Worm (Caenorhabditis elegans) whole organism, mixed stage, embryonic: ENCODE measurements around the gene akap-1.

Experiments
- M03D4.4 ChIP-seq: sonication (generic microtip); optimal IDR thresholded peaks from 2 replicates; lab custom pipeline; 2017; ENCODE audit warnings: mild to moderate bottlenecking, missing genetic modification characterization, missing compliant biosample characterization
- bed-3 ChIP-seq: fragments of 200-800 bp; sonication (Bioruptor generic); optimal IDR thresholded peaks from 3 replicates; lab custom pipeline; 2018; ENCODE audit warnings: mild to moderate bottlenecking, missing genetic modification characterization, moderate library complexity, missing compliant biosample characterization
- ceh-39 ChIP-seq: fragments of 150-350 bp; optimal IDR thresholded peaks from 2 replicates; lab custom pipeline; 2014; ENCODE audit warnings: missing biosample characterization, missing genetic modification characterization
- ceh-43 ChIP-seq: fragments of 200-800 bp; sonication (Bioruptor generic); optimal IDR thresholded peaks from 2 replicates; lab custom pipeline; 2018; ENCODE audit warnings: mild to moderate bottlenecking, missing genetic modification characterization, moderate library complexity, missing compliant biosample characterization
- ceh-83 ChIP-seq: fragments of 200-800 bp; sonication (Bioruptor generic); optimal IDR thresholded peaks from 2 replicates; lab custom pipeline; 2018; ENCODE audit warnings: mild to moderate bottlenecking, missing genetic modification characterization, missing compliant biosample characterization
- ces-1 ChIP-seq: fragments of 150-350 bp; optimal IDR thresholded peaks from 2 replicates; lab custom pipeline; 2014; ENCODE audit warnings: missing biosample characterization, missing genetic modification reagents, missing genetic modification characterization
- cnd-1 ChIP-seq: fragments of 200-800 bp; sonication (Bioruptor generic); optimal IDR thresholded peaks from 2 replicates; lab custom pipeline; 2018; ENCODE audit warnings: mild to moderate bottlenecking, missing genetic modification characterization, missing compliant biosample characterization
- drap-1 ChIP-seq: fragments of 200-800 bp; sonication (Bioruptor generic); optimal IDR thresholded peaks from 3 replicates; lab custom pipeline; 2018; ENCODE audit warnings: mild to moderate bottlenecking, missing genetic modification characterization, missing compliant biosample characterization
- elt-1 ChIP-seq: sonication (generic microtip); optimal IDR thresholded peaks from 2 replicates; lab custom pipeline; 2017; ENCODE audit warnings: missing genetic modification characterization, mild to moderate bottlenecking, missing compliant biosample characterization, antibody characterized with exemption, moderate library complexity, borderline replicate concordance; ENCODE audit not compliant: insufficient read depth
- elt-3 ChIP-seq: fragments of 150-350 bp; optimal IDR thresholded peaks from 2 replicates; lab custom pipeline; 2014; ENCODE audit warnings: missing biosample characterization, missing genetic modification characterization
- flh-1 ChIP-seq: fragments of 200-800 bp; sonication (Bioruptor generic); optimal IDR thresholded peaks from 2 replicates; lab custom pipeline; 2018; ENCODE audit warnings: mild to moderate bottlenecking, missing genetic modification characterization, moderate library complexity, missing compliant biosample characterization
- ham-2 ChIP-seq: fragments of 200-800 bp; sonication (Bioruptor generic); optimal IDR thresholded peaks from 2 replicates; lab custom pipeline; 2018; ENCODE audit warnings: mild to moderate bottlenecking, missing genetic modification characterization, missing compliant biosample characterization
- hlh-1 ChIP-seq: fragments of 150-350 bp; optimal IDR thresholded peaks from 2 replicates; lab custom pipeline; 2014; ENCODE audit warnings: missing biosample characterization, missing genetic modification reagents, missing genetic modification characterization
- lin-13 ChIP-seq: fragments of 150-350 bp; optimal IDR thresholded peaks from 2 replicates; lab custom pipeline; 2014; ENCODE audit warnings: missing biosample characterization, missing genetic modification characterization
- lin-32 ChIP-seq: fragments of 200-800 bp; sonication (Bioruptor generic); optimal IDR thresholded peaks from 2 replicates; lab custom pipeline; 2018; ENCODE audit warnings: mild to moderate bottlenecking, missing genetic modification characterization, missing compliant biosample characterization
- lsy-2 ChIP-seq: fragments of 150-350 bp; optimal IDR thresholded peaks from 2 replicates; lab custom pipeline; 2014; ENCODE audit warnings: missing biosample characterization, missing genetic modification characterization
- mep-1 ChIP-seq: fragments of 150-350 bp; optimal IDR thresholded peaks from 2 replicates; lab custom pipeline; 2017; ENCODE audit warnings: missing biosample characterization, missing genetic modification reagents, missing genetic modification characterization, inconsistent platforms
- mls-2 ChIP-seq: sonication (generic microtip); optimal IDR thresholded peaks from 2 replicates; lab custom pipeline; 2016; ENCODE audit warnings: mild to moderate bottlenecking, missing genetic modification characterization, moderate library complexity, missing compliant biosample characterization
- nhr-12 ChIP-seq: fragments of 150-350 bp; optimal IDR thresholded peaks from 2 replicates; lab custom pipeline; 2014; ENCODE audit warnings: missing biosample characterization, missing genetic modification characterization
- nhr-2 ChIP-seq: fragments of 150-350 bp; optimal IDR thresholded peaks from 2 replicates; lab custom pipeline; 2014; ENCODE audit warnings: missing biosample characterization, missing genetic modification characterization
- nhr-237 ChIP-seq: fragments of 150-350 bp; optimal IDR thresholded peaks from 2 replicates; lab custom pipeline; 2014; ENCODE audit warnings: missing biosample characterization, missing genetic modification characterization
- nhr-28 ChIP-seq: fragments of 150-350 bp; optimal IDR thresholded peaks from 2 replicates; lab custom pipeline; 2014; ENCODE audit warnings: missing biosample characterization, missing genetic modification characterization
- nhr-76 ChIP-seq: sonication (generic microtip); optimal IDR thresholded peaks from 2 replicates; lab custom pipeline; 2017; ENCODE audit warnings: missing biosample characterization, missing genetic modification characterization
- pha-4 ChIP-seq: fragments of 150-350 bp; optimal IDR thresholded peaks from 2 replicates; lab custom pipeline; 2018; ENCODE audit warnings: missing biosample characterization, missing genetic modification reagents, missing genetic modification characterization
- sem-2 ChIP-seq: fragments of 200-800 bp; sonication (Bioruptor generic); optimal IDR thresholded peaks from 2 replicates; lab custom pipeline; 2018; ENCODE audit warnings: mild to moderate bottlenecking, missing genetic modification characterization, missing compliant biosample characterization
- snpc-4 ChIP-seq: fragments of 150-350 bp; optimal IDR thresholded peaks from 2 replicates; lab custom pipeline; 2014; ENCODE audit warnings: missing biosample characterization, missing genetic modification characterization
- sptf-1 ChIP-seq: sonication (generic microtip); optimal IDR thresholded peaks from 2 replicates; lab custom pipeline; 2017; ENCODE audit warnings: mild to moderate bottlenecking, missing genetic modification characterization, moderate library complexity, missing compliant biosample characterization
- tbx-8 ChIP-seq: fragments of 200-800 bp; sonication (Bioruptor generic); optimal IDR thresholded peaks from 2 replicates; lab custom pipeline; 2018; ENCODE audit warnings: mild to moderate bottlenecking, missing genetic modification characterization, moderate library complexity, missing compliant biosample characterization
- unc-120 ChIP-seq: sonication (generic microtip); optimal IDR thresholded peaks from 2 replicates; lab custom pipeline; 2017; ENCODE audit warnings: missing genetic modification characterization, missing compliant biosample characterization; ENCODE audit not compliant: poor library complexity, severe bottlenecking
- unc-39 ChIP-seq: fragments of 150-350 bp; optimal IDR thresholded peaks from 2 replicates; lab custom pipeline; 2014; ENCODE audit warnings: missing biosample characterization, missing genetic modification characterization
- unc-62 ChIP-seq: fragments of 150-350 bp; optimal IDR thresholded peaks from 2 replicates; lab custom pipeline; 2014; ENCODE audit warnings: missing biosample characterization, missing genetic modification reagents, missing genetic modification characterization
- zip-8 ChIP-seq: fragments of 150-350 bp; optimal IDR thresholded peaks from 2 replicates; lab custom pipeline; 2014; ENCODE audit warnings: missing biosample characterization, missing genetic modification characterization
- ztf-11 ChIP-seq: fragments of 150-350 bp; optimal IDR thresholded peaks from 2 replicates; lab custom pipeline; 2014; ENCODE audit warnings: missing biosample characterization, missing genetic modification characterization

akap-1 gene

ce11 chrIII:6367712-6368111, 14.5 kb downstream of the akap-1 start, which contains the start of the genes C56G2.15 and thoc-2:
C56G2.15 (minus strand) TSS chrIII:6367899.
thoc-2 (plus strand) TSS chrIII:6368042.
- TF ChIP-seq cnd-1 (tag; lab: Kevin White, UChicago) (no peak), ceh-83 (GFP tag; lab: Kevin White, UChicago) (no peak), lin-13 (tag; lab: Kevin White, UChicago) (no peak), sem-2 (GFP tag; lab: Kevin White, UChicago) (no peak), unc-39 (tag; lab: Kevin White, UChicago) (no peak), nhr-12 (tag; lab: Kevin White, UChicago) (no peak)

- TF ChIP-seq drap-1 (GFP tag; lab: Kevin White, UChicago) (no peak), tbx-8 (no peak), bed-3 (no peak), nhr-12 (tag; lab: Kevin White, UChicago) (no peak), hlh-1 (no peak), ces-1 (no peak), ztf-11 (tag; lab: Kevin White, UChicago) (no peak), nhr-76 (tag; lab: Kevin White, UChicago) (no peak), ceh-39 (tag; lab: Kevin White, UChicago) (no peak), elt-1 (tag; lab: Kevin White, UChicago) (no peak), sptf-1 (tag; lab: Kevin White, UChicago) (no peak), unc-39 (tag; lab: Kevin White, UChicago) (no peak), zip-8 (tag; lab: Kevin White, UChicago) (no peak), M03D4.4 (tag; lab: Kevin White, UChicago) (no peak), lsy-2 (tag; lab: Kevin White, UChicago) (no peak), flh-1 (GFP tag; lab: Kevin White, UChicago) (no peak)
- TF ChIP-seq, all 35 proteins: peak for 0
These were observed 15.3 kb downstream of the akap-1 start for ce11 chrIII:6368524-6368923.

ce11 chrIII:6373850-6374474, 20.8 kb downstream of the akap-1 start:
- TF ChIP-seq zip-8 (tag; lab: Kevin White, UChicago) (no peak), elt-1 (tag; lab: Kevin White, UChicago) (no peak), unc-39 (tag; lab: Kevin White, UChicago) (no peak), bed-3 (no peak), snpc-4 (no peak), hlh-1 (no peak), sptf-1 (tag; lab: Kevin White, UChicago) (no peak), ceh-39 (tag; lab: Kevin White, UChicago) (no peak), tbx-8 (no peak), sem-2 (GFP tag; lab: Kevin White, UChicago) (no peak), elt-3 (tag; lab: Kevin White, UChicago) (no peak)
- TF ChIP-seq, all 35 proteins: peak for 0

- no peak for TF ChIP-seq nhr-28 (tag; lab: Kevin White, UChicago)
- no peak for TF ChIP-seq bed-3
- TF ChIP-seq mls-2 (tag; lab: Kevin White, UChicago), result peak; percentile 20
- peak; percentile 88 for TF ChIP-seq pha-4
- TF ChIP-seq flh-1 (GFP tag; lab: Kevin White, UChicago), result no peak
- TF ChIP-seq ceh-43, result no peak
- no peak for TF ChIP-seq snpc-4
- peak; percentile 98 for TF ChIP-seq lsy-2 (tag; lab: Kevin White, UChicago)
- peak; percentile 56 for TF ChIP-seq nhr-2
- TF ChIP-seq drap-1 (GFP tag; lab: Kevin White, UChicago), result peak; percentile 2
- TF ChIP-seq nhr-237 (tag; lab: Kevin White, UChicago), result peak; percentile 59
- TF ChIP-seq unc-62 (GFP tag; lab: Kevin White, UChicago), result no peak
- TF ChIP-seq sem-2 (GFP tag; lab: Kevin White, UChicago), result no peak
- TF ChIP-seq M03D4.4 (tag; lab: Kevin White, UChicago), result no peak
- peak; percentile 30 for TF ChIP-seq ceh-39 (tag; lab: Kevin White, UChicago)
- TF ChIP-seq hlh-1, result peak; percentile 65
- TF ChIP-seq unc-120 (tag; lab: Kevin White, UChicago), result peak; percentile 72
- no peak for TF ChIP-seq nhr-12 (tag; lab: Kevin White, UChicago)
- TF ChIP-seq lin-13 (tag; lab: Kevin White, UChicago), result peak; percentile 68
- TF ChIP-seq lin-32 (GFP tag; lab: Kevin White, UChicago), result no peak
- TF ChIP-seq ztf-11 (tag; lab: Kevin White, UChicago), result no peak
- TF ChIP-seq nhr-76 (tag; lab: Kevin White, UChicago), result no peak
- peak; percentile 34 for TF ChIP-seq ham-2 (GFP tag; lab: Kevin White, UChicago)
- TF ChIP-seq mep-1 (tag; lab: Kevin White, UChicago), result peak; percentile 93
- no peak for TF ChIP-seq ces-1
These were observed 21.8 kb downstream of the akap-1 start, which contains the start of the genes rps-13 and nfx-1 for ce11 chrIII:6374947-6375415. rps-13 (minus strand) TSS chrIII:6374997. nfx-1 (plus strand) TSS chrIII:6375379.
